Fruit fly (Drosophila melanogaster) whole organism, pupa: ENCODE results near the gene mbc.
A peak's percentile ranks its signal among the peaks of the same experiment; 100 is the strongest.

Experiments used
- CG14655 ChIP-seq: fragments of 200-800 bp; sonication (Bioruptor generic); optimal IDR thresholded peaks from 3 replicates; lab custom pipeline; 2017; ENCODE audit warnings: mild to moderate bottlenecking, missing biosample characterization, missing genetic modification reagents, missing genetic modification characterization
- CG15710 ChIP-seq: fragments of 200-800 bp; sonication (Bioruptor generic); optimal IDR thresholded peaks from 2 replicates; lab custom pipeline; 2018; ENCODE audit warnings: missing biosample characterization, mild to moderate bottlenecking, missing genetic modification characterization, moderate library complexity
- CG34367 ChIP-seq: fragments of 200-800 bp; sonication (Bioruptor generic); optimal IDR thresholded peaks from 2 replicates; lab custom pipeline; 2018; ENCODE audit warnings: missing biosample characterization, mild to moderate bottlenecking, missing genetic modification characterization
- CG8301 ChIP-seq: fragments of 200-800 bp; sonication (Bioruptor generic); optimal IDR thresholded peaks from 2 replicates; lab custom pipeline; 2018; ENCODE audit warnings: missing biosample characterization, mild to moderate bottlenecking, missing genetic modification characterization
- CG9948 ChIP-seq: fragments of 200-800 bp; sonication (Bioruptor generic); optimal IDR thresholded peaks from 2 replicates; lab custom pipeline; 2018; ENCODE audit warnings: missing biosample characterization, mild to moderate bottlenecking, missing genetic modification characterization, moderate library complexity
- EcR ChIP-seq: fragments of 200-800 bp; sonication (Bioruptor generic); optimal IDR thresholded peaks from 3 replicates; lab custom pipeline; 2019; ENCODE audit warnings: missing biosample characterization, missing genetic modification characterization, mild to moderate bottlenecking, moderate library complexity, missing genetic modification reagents
- Ets98B ChIP-seq: fragments of 200-800 bp; sonication (Bioruptor generic); IDR thresholded peaks from 2 replicates; pipeline ENCODE4 v1.3.6; 2022; ENCODE audit warnings: missing biosample characterization, missing genetic modification characterization
- Pif1A ChIP-seq: fragments of 200-800 bp; sonication (Bioruptor generic); optimal IDR thresholded peaks from 3 replicates; lab custom pipeline; 2016; ENCODE audit warnings: missing biosample characterization, missing genetic modification characterization
- fd96Ca ChIP-seq: fragments of 200-800 bp; sonication (Bioruptor generic); IDR thresholded peaks from 3 replicates; pipeline ENCODE4 v1.3.6; 2022; ENCODE audit warnings: missing biosample characterization, missing genetic modification characterization
- gl ChIP-seq: fragments of 200-800 bp; sonication (Bioruptor generic); optimal IDR thresholded peaks from 2 replicates; lab custom pipeline; 2018; ENCODE audit warnings: missing biosample characterization, mild to moderate bottlenecking, missing genetic modification characterization

DNA sequence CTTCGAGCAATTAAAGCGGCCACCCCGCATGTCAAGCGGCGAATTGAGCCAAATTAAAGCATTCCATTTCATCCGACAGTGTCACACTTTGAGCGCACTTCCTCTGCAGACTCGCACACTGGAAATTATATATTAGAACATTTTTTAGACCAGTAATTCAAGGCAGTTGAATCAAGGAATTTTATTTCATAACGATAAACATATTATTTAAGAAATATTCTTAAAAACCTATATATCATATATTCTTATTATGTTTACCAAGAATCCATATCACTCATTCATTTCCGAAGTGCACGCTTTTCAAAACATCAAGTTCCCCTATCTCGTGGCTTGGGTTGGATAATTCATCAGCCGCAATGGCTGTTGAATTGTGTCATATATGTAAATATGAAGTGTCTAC is 9.9 kb downstream of the mbc start:
- TF ChIP-seq gl (tag; lab: Kevin White, UChicago), result no peak
- TF ChIP-seq Ets98B, result no peak
- TF ChIP-seq EcR (GFP tag; lab: Kevin White, UChicago), result no peak
- TF ChIP-seq CG14655 (GFP tag; lab: Kevin White, UChicago), result no peak
- TF ChIP-seq CG8301 (tag; lab: Kevin White, UChicago), result no peak
- TF ChIP-seq Pif1A (GFP tag; lab: Kevin White, UChicago), result no peak
- TF ChIP-seq CG34367 (tag; lab: Kevin White, UChicago), result no peak
- peak; percentile 62 for TF ChIP-seq CG15710 (tag; lab: Kevin White, UChicago)
- TF ChIP-seq fd96Ca, result no peak
- peak; percentile 51 for TF ChIP-seq CG9948 (tag; lab: Kevin White, UChicago)
